Worm (Caenorhabditis elegans): Measurements from ENCODE around the gene tofu-6.

DNA sequence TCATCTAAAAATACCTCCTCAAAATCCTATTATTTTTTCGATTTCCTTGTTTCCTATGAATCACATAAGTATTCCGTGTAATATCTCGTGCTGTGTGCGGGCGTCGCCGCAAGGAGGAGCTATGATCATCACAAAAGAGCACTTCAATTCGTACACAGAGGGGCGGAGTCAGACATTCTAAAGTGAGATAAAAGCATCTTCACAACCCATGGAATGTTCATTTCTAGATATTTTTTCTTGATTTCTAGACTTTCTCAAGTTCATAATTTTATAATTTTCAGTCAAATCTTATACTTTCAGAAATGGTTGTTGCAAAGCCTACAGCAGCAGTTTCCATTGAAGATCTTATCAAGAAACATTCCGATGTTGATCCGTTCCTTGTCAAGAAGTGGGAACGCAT is 26.3 kb downstream of the tofu-6 start, which contains the start of gene cex-1:
- TF ChIP-seq efl-1 (GFP tag; optimal IDR thresholded peaks at IDR 0.05) (no peak), unc-130 (GFP tag; optimal IDR thresholded peaks at IDR 0.05) (no peak), mel-28 (tag; optimal IDR thresholded peaks at IDR 0.05; ENCODE audit: borderline replicate concordance) (no peak), rpc-1 (optimal IDR thresholded peaks at IDR 0.05) (no peak), rpc-1 (tag; optimal IDR thresholded peaks at IDR 0.05) (no peak), pha-4 (tag; optimal IDR thresholded peaks at IDR 0.05) (no peak), F39B2.1 (GFP tag; IDR thresholded peaks at IDR 0.05) (no peak), him-1 (tag; optimal IDR thresholded peaks at IDR 0.05) (no peak), sea-2 (GFP tag; IDR thresholded peaks at IDR 0.05) (no peak), unc-62 (GFP tag; optimal IDR thresholded peaks at IDR 0.05) (no peak), ceh-79 (tag; optimal IDR thresholded peaks at IDR 0.05) (no peak), fkh-3 (tag; optimal IDR thresholded peaks at IDR 0.05) (no peak)

All from whole organism, young adult.